Worm (Caenorhabditis elegans) whole organism, L1 larva: ENCODE data around the gene F44E5.2.
A peak's percentile ranks its signal among the peaks of the same experiment; 100 is the strongest.

Experiments used
- C16A3.4 ChIP-seq: fragments of 150-350 bp; optimal IDR thresholded peaks from 2 replicates; lab custom pipeline; 2014; ENCODE audit warnings: missing biosample characterization, missing genetic modification characterization
- aha-1 ChIP-seq: fragments of 150-350 bp; optimal IDR thresholded peaks from 2 replicates; lab custom pipeline; 2014; ENCODE audit warnings: missing biosample characterization, missing genetic modification characterization
- alr-1 ChIP-seq: fragments of 200-800 bp; sonication (Bioruptor generic); optimal IDR thresholded peaks from 2 replicates; lab custom pipeline; 2018; ENCODE audit warnings: borderline replicate concordance, mild to moderate bottlenecking, missing genetic modification characterization, missing compliant biosample characterization
- aly-2 ChIP-seq: fragments of 150-350 bp; optimal IDR thresholded peaks from 2 replicates; lab custom pipeline; 2014; ENCODE audit warnings: missing biosample characterization, missing genetic modification characterization
- blmp-1 ChIP-seq: fragments of 150-350 bp; optimal IDR thresholded peaks from 2 replicates; lab custom pipeline; 2014; ENCODE audit warnings: missing biosample characterization, missing genetic modification characterization
- ceh-82 ChIP-seq, 3 experiments: fragments of 150-350 bp in 1 of 3; sonication (generic microtip) in 2 of 3; optimal IDR thresholded peaks; 2 replicates each; lab custom pipeline; 2014 to 2017; ENCODE audit warnings: missing biosample characterization in 3 of 3, missing genetic modification characterization in 3 of 3
- ceh-88 ChIP-seq: fragments of 200-800 bp; sonication (Bioruptor generic); IDR thresholded peaks from 2 replicates; pipeline ENCODE4 v1.3.6; 2022; ENCODE audit warnings: missing genetic modification characterization, missing compliant biosample characterization
- ceh-90 ChIP-seq: sonication (generic microtip); optimal IDR thresholded peaks from 2 replicates; lab custom pipeline; 2016; ENCODE audit warnings: missing genetic modification characterization, missing compliant biosample characterization
- ces-1 ChIP-seq: fragments of 150-350 bp; optimal IDR thresholded peaks from 2 replicates; lab custom pipeline; 2014; ENCODE audit warnings: missing biosample characterization, missing genetic modification reagents, missing genetic modification characterization
- dpl-1 ChIP-seq, 3 experiments: fragments of 150-350 bp in 2 of 3; sonication (generic microtip) in 1 of 3; optimal IDR thresholded peaks; 2 replicates each; lab custom pipeline; 2014 to 2017; ENCODE audit warnings: missing biosample characterization in 3 of 3, missing genetic modification characterization in 3 of 3, missing genetic modification reagents in 3 of 3
- dsc-1 ChIP-seq: sonication (generic microtip); optimal IDR thresholded peaks from 2 replicates; lab custom pipeline; 2016; ENCODE audit warnings: mild to moderate bottlenecking, missing genetic modification characterization, missing compliant biosample characterization
- efl-3 ChIP-seq: fragments of 200-800 bp; sonication (Bioruptor generic); optimal IDR thresholded peaks from 2 replicates; lab custom pipeline; 2018; ENCODE audit warnings: mild to moderate bottlenecking, missing genetic modification characterization, missing compliant biosample characterization
- egl-13 ChIP-seq: sonication (generic microtip); optimal IDR thresholded peaks from 2 replicates; lab custom pipeline; 2016; ENCODE audit warnings: missing genotype, missing genetic modification reagents, missing genetic modification characterization, missing compliant biosample characterization
- egl-27 ChIP-seq, 2 experiments: fragments of 150-350 bp in 1 of 2; sonication (generic microtip); optimal IDR thresholded peaks; 3 replicates each; lab custom pipeline; 2017 to 2018; ENCODE audit warnings: missing biosample characterization in 2 of 2, missing genetic modification characterization in 2 of 2, missing genetic modification reagents in 2 of 2
- elt-3 ChIP-seq, 6 experiments: fragments of 150-350 bp in 1 of 6; sonication (generic microtip); optimal IDR thresholded peaks; 2 replicates each; lab custom pipeline; 2017 to 2018; ENCODE audit warnings: missing biosample characterization in 6 of 6, missing genetic modification characterization in 6 of 6, inconsistent platforms in 1 of 6
- ets-5 ChIP-seq: fragments of 200-800 bp; sonication (Bioruptor generic); IDR thresholded peaks from 2 replicates; pipeline ENCODE4 v1.3.6; 2022; ENCODE audit warnings: missing genetic modification characterization, missing compliant biosample characterization
- fkh-10 ChIP-seq: sonication (generic microtip); optimal IDR thresholded peaks from 2 replicates; lab custom pipeline; 2017; ENCODE audit warnings: missing biosample characterization, missing genetic modification reagents, missing genetic modification characterization
- fkh-4 ChIP-seq: sonication (generic microtip); optimal IDR thresholded peaks from 2 replicates; lab custom pipeline; 2016; ENCODE audit warnings: missing compliant biosample characterization, missing genetic modification characterization, borderline replicate concordance
- fkh-8 ChIP-seq: sonication (generic microtip); optimal IDR thresholded peaks from 2 replicates; lab custom pipeline; 2016; ENCODE audit warnings: mild to moderate bottlenecking, missing genetic modification characterization, missing compliant biosample characterization
- hlh-17 ChIP-seq: fragments of 200-800 bp; sonication (Bioruptor generic); optimal IDR thresholded peaks from 2 replicates; lab custom pipeline; 2018; ENCODE audit warnings: missing genetic modification characterization, mild to moderate bottlenecking, missing compliant biosample characterization, moderate library complexity, borderline replicate concordance
- hlh-4 ChIP-seq: sonication (generic microtip); optimal IDR thresholded peaks from 2 replicates; lab custom pipeline; 2016; ENCODE audit warnings: mild to moderate bottlenecking, missing genetic modification characterization, missing compliant biosample characterization
- isw-1 ChIP-seq: fragments of 200-800 bp; sonication (Bioruptor generic); IDR thresholded peaks from 2 replicates; pipeline ENCODE4 v1.3.6; 2022; ENCODE audit warnings: missing genetic modification characterization, missing compliant biosample characterization
- lin-14 ChIP-seq: fragments of 200-800 bp; sonication (Bioruptor generic); optimal IDR thresholded peaks from 2 replicates; lab custom pipeline; 2018; ENCODE audit warnings: mild to moderate bottlenecking, missing genetic modification characterization, moderate library complexity, missing compliant biosample characterization
- lin-35 ChIP-seq, 2 experiments: fragments of 150-350 bp; optimal IDR thresholded peaks; 2 replicates each; lab custom pipeline; 2014; ENCODE audit warnings: missing biosample characterization in 2 of 2, missing genetic modification characterization in 2 of 2, missing genetic modification reagents in 2 of 2
- lir-3 ChIP-seq: sonication (generic microtip); optimal IDR thresholded peaks from 2 replicates; lab custom pipeline; 2016; ENCODE audit warnings: mild to moderate bottlenecking, missing genetic modification characterization, moderate library complexity, missing compliant biosample characterization; ENCODE audit not compliant: poor library complexity
- lsy-2 ChIP-seq, 2 experiments: fragments of 150-350 bp; optimal IDR thresholded peaks; 2 replicates each; lab custom pipeline; 2014; ENCODE audit warnings: missing biosample characterization in 2 of 2, missing genetic modification characterization in 2 of 2
- mab-9 ChIP-seq: fragments of 200-800 bp; sonication (Bioruptor generic); IDR thresholded peaks from 2 replicates; pipeline ENCODE4 v1.3.6; 2022; ENCODE audit warnings: missing genetic modification reagents, missing genetic modification characterization, missing compliant biosample characterization
- mef-2 ChIP-seq: fragments of 150-350 bp; optimal IDR thresholded peaks from 2 replicates; lab custom pipeline; 2014; ENCODE audit warnings: missing biosample characterization, missing genetic modification characterization
- mep-1 ChIP-seq: fragments of 150-350 bp; optimal IDR thresholded peaks from 2 replicates; lab custom pipeline; 2014; ENCODE audit warnings: missing biosample characterization, missing genetic modification characterization
- nhr-19 ChIP-seq: fragments of 200-800 bp; sonication (Bioruptor generic); conservative IDR thresholded peaks from 2 replicates; pipeline ENCODE4 v1.3.6; 2022; ENCODE audit warnings: missing genetic modification characterization, missing compliant biosample characterization
- nhr-71 ChIP-seq: sonication (generic microtip); optimal IDR thresholded peaks from 2 replicates; lab custom pipeline; 2016; ENCODE audit warnings: mild to moderate bottlenecking, missing genetic modification characterization, moderate library complexity, missing compliant biosample characterization
- nhr-77 ChIP-seq: fragments of 150-350 bp; optimal IDR thresholded peaks from 2 replicates; lab custom pipeline; 2014; ENCODE audit warnings: missing biosample characterization, missing genetic modification characterization
- nhr-84 ChIP-seq: sonication (generic microtip); optimal IDR thresholded peaks from 2 replicates; lab custom pipeline; 2017; ENCODE audit warnings: missing biosample characterization, missing genetic modification characterization
- nhr-85 ChIP-seq: sonication (generic microtip); peaks from one replicate; lab custom pipeline; 2016; ENCODE audit warnings: missing genetic modification characterization, inconsistent platforms, missing compliant biosample characterization
- nhr-90 ChIP-seq: sonication (generic microtip); optimal IDR thresholded peaks from 2 replicates; lab custom pipeline; 2016; ENCODE audit warnings: mild to moderate bottlenecking, missing genetic modification characterization, missing compliant biosample characterization; ENCODE audit not compliant: poor library complexity
- pag-3 ChIP-seq: sonication (generic microtip); optimal IDR thresholded peaks from 2 replicates; lab custom pipeline; 2017; ENCODE audit warnings: missing genetic modification characterization, mild to moderate bottlenecking, missing compliant biosample characterization, antibody characterized with exemption, borderline replicate concordance; ENCODE audit not compliant: insufficient read depth
- pax-3 ChIP-seq: fragments of 200-800 bp; sonication (Bioruptor generic); optimal IDR thresholded peaks from 2 replicates; lab custom pipeline; 2018; ENCODE audit warnings: mild to moderate bottlenecking, missing genetic modification characterization, moderate library complexity, missing compliant biosample characterization
- pqm-1 ChIP-seq: sonication (generic microtip); optimal IDR thresholded peaks from 3 replicates; lab custom pipeline; 2017; ENCODE audit warnings: missing biosample characterization, missing genetic modification characterization
- rnt-1 ChIP-seq: sonication (generic microtip); optimal IDR thresholded peaks from 2 replicates; lab custom pipeline; 2016; ENCODE audit warnings: mild to moderate bottlenecking, missing genetic modification characterization, moderate library complexity, missing compliant biosample characterization
- skn-1 ChIP-seq: fragments of 150-350 bp; optimal IDR thresholded peaks from 2 replicates; lab custom pipeline; 2014; ENCODE audit warnings: missing biosample characterization, missing genetic modification characterization
- sox-4 ChIP-seq: sonication (generic microtip); optimal IDR thresholded peaks from 2 replicates; lab custom pipeline; 2016; ENCODE audit warnings: missing genetic modification characterization, missing compliant biosample characterization
- sptf-1 ChIP-seq: fragments of 150-350 bp; optimal IDR thresholded peaks from 2 replicates; lab custom pipeline; 2014; ENCODE audit warnings: missing biosample characterization, missing genetic modification characterization
- swsn-7 ChIP-seq: sonication (generic microtip); optimal IDR thresholded peaks from 2 replicates; lab custom pipeline; 2016; ENCODE audit warnings: missing genetic modification characterization, missing compliant biosample characterization
- tbx-2 ChIP-seq: sonication (generic microtip); optimal IDR thresholded peaks from 2 replicates; lab custom pipeline; 2016; ENCODE audit warnings: missing genetic modification characterization, missing compliant biosample characterization
- tlp-1 ChIP-seq: fragments of 150-350 bp; optimal IDR thresholded peaks from 2 replicates; lab custom pipeline; 2014; ENCODE audit warnings: missing biosample characterization, missing genetic modification characterization
- unc-130 ChIP-seq: fragments of 150-350 bp; optimal IDR thresholded peaks from 2 replicates; lab custom pipeline; 2017; ENCODE audit warnings: missing biosample characterization, missing genetic modification characterization, inconsistent platforms
- unc-30 ChIP-seq: sonication (generic microtip); optimal IDR thresholded peaks from 2 replicates; lab custom pipeline; 2017; ENCODE audit warnings: missing biosample characterization, missing genetic modification characterization
- unc-62 ChIP-seq: fragments of 150-350 bp; optimal IDR thresholded peaks from 2 replicates; lab custom pipeline; 2014; ENCODE audit warnings: missing biosample characterization, missing genetic modification reagents, missing genetic modification characterization
- unc-98 ChIP-seq: fragments of 200-800 bp; sonication (Bioruptor generic); IDR thresholded peaks from 2 replicates; pipeline ENCODE4 v1.3.6; 2022; ENCODE audit warnings: missing genetic modification characterization, missing compliant biosample characterization
- zip-4 ChIP-seq: fragments of 200-800 bp; sonication (Bioruptor generic); optimal IDR thresholded peaks from 2 replicates; lab custom pipeline; 2018; ENCODE audit warnings: mild to moderate bottlenecking, missing genetic modification characterization, moderate library complexity, missing compliant biosample characterization
- ztf-11 ChIP-seq, 2 experiments: sonication (generic microtip); optimal IDR thresholded peaks; 2 replicates each; lab custom pipeline; 2016 to 2017; ENCODE audit warnings: missing genetic modification characterization in 2 of 2, missing biosample characterization in 1 of 2, missing compliant biosample characterization in 1 of 2
- ztf-4 ChIP-seq: fragments of 150-350 bp; optimal IDR thresholded peaks from 2 replicates; lab custom pipeline; 2014; ENCODE audit warnings: missing biosample characterization, missing genetic modification characterization

Gene F44E5.2

DNA sequence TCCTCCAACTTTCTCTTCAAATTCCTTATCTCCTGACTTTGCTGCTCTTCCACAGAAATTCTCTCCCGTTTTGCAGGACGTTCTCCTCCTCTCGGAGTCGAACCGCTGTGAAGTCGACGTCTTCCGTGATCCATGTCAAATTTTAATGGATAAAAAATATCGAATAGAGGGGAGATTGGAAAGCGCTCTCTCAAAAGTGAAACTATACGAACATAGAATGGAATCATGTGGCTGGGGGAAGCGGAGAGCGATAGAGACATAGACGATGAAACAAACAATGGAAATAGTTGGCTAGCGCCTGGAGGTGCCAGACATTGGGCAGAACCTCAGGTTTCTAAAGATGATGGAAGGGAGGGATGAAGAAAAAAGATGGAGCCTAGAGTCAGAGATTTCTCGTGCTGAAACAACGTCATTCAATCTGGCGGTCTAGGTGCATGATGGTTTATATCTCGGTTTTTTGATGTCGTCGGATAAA is 47.4 kb downstream of the F44E5.2 start, which contains the start of gene F43G6.8 (continued):
- TF ChIP-seq lir-3 (tag; lab: Kevin White, UChicago) (peak; percentile 33), C16A3.4 (peak; percentile 37), pax-3 (tag; lab: Kevin White, UChicago) (no peak), pag-3 (tag; lab: Kevin White, UChicago) (no peak), lin-35 (GFP tag; optimal IDR thresholded peaks at IDR 0.05; lab: Kevin White, UChicago) (peak; percentile 46 to 64), fkh-10 (GFP tag; lab: Kevin White, UChicago) (no peak), ceh-88 (GFP tag; lab: Robert Waterston, UW) (no peak), sox-4 (tag; lab: Kevin White, UChicago) (no peak), dpl-1 (GFP tag; optimal IDR thresholded peaks at IDR 0.05; lab: Kevin White, UChicago) (peak; percentile 12 to 45 (median 35)), aly-2 (tag; lab: Kevin White, UChicago) (no peak), unc-98 (GFP tag; lab: Robert Waterston, UW) (no peak), egl-13 (tag; lab: Kevin White, UChicago) (no peak), efl-3 (GFP tag; lab: Kevin White, UChicago) (no peak), ztf-4 (tag; lab: Kevin White, UChicago) (peak; percentile 2), fkh-4 (tag; lab: Kevin White, UChicago) (no peak), alr-1 (tag; lab: Kevin White, UChicago) (no peak), unc-130 (tag; lab: Kevin White, UChicago) (peak; percentile 58), nhr-71 (tag; lab: Kevin White, UChicago) (peak; percentile 61), nhr-90 (tag; lab: Kevin White, UChicago) (no peak), ceh-90 (tag; lab: Kevin White, UChicago) (no peak), mab-9 (GFP tag; lab: Robert Waterston, UW) (0 out of 2 replicates have a peak, but pooled peaks have one; percentile 33), fkh-8 (tag; lab: Kevin White, UChicago) (peak; percentile 75), skn-1 (tag; lab: Kevin White, UChicago) (peak; percentile 21), hlh-17 (no peak), nhr-77 (tag; lab: Kevin White, UChicago) (no peak), sptf-1 (no peak), ces-1 (GFP tag; lab: Kevin White, UChicago) (no peak), nhr-19 (GFP tag; lab: Robert Waterston, UW) (no peak), mef-2 (tag; lab: Kevin White, UChicago) (no peak), ceh-82 (tag; optimal IDR thresholded peaks at IDR 0.05; lab: Kevin White, UChicago) (peak in 1 of 3 experiments; percentile 47), dsc-1 (tag; lab: Kevin White, UChicago) (no peak), swsn-7 (peak; percentile 35), rnt-1 (tag; lab: Kevin White, UChicago) (peak; percentile 56), aha-1 (tag; lab: Kevin White, UChicago) (no peak), blmp-1 (peak; percentile 97), tlp-1 (tag; lab: Kevin White, UChicago) (no peak), lin-14 (GFP tag; lab: Kevin White, UChicago) (peak; percentile 76), nhr-84 (tag; lab: Kevin White, UChicago) (no peak), mep-1 (tag; lab: Kevin White, UChicago) (peak; percentile 71), unc-30 (tag; lab: Kevin White, UChicago) (no peak), zip-4 (no peak), isw-1 (GFP tag; lab: Robert Waterston, UW) (0 out of 2 replicates have a peak, but pooled peaks have one; percentile 19), pqm-1 (tag; lab: Kevin White, UChicago) (no peak), lsy-2 (tag; optimal IDR thresholded peaks at IDR 0.05; lab: Kevin White, UChicago) (peak; percentile 42 to 72), ztf-11 (tag; optimal IDR thresholded peaks at IDR 0.05; lab: Kevin White, UChicago) (no peak), unc-62 (no peak), elt-3 (tag; optimal IDR thresholded peaks at IDR 0.05; lab: Kevin White, UChicago) (peak in 1 of 6 experiments; percentile 30), hlh-4 (tag; lab: Kevin White, UChicago) (no peak), tbx-2 (no peak), nhr-85 (tag; lab: Kevin White, UChicago) (no peak), ets-5 (GFP tag; lab: Robert Waterston, UW) (no peak), egl-27 (tag; optimal IDR thresholded peaks at IDR 0.05; lab: Kevin White, UChicago) (no peak)
